Worm (Caenorhabditis elegans): Measurements from ENCODE around the gene R05D8.9.

DNA sequence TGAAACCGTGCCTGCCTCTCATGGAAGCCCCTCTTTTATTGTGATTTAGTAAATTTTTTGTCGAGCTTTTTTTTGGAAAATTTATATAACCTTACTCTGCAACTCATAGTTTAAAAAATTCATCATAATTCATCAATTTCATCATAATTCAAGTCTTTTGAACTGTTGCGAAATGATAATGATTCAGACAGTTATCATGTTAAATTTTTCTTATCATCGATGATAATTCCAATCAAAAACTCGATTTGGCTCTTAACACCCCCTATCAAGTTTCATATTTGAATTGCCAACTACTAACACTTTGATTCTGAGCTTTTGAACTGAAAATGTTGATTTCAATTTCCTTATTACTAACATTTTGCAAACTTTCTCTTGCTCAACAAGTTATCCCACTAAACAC, 42.8 kb upstream of the R05D8.9 start, which contains the start of gene F54E2.1:
- TF ChIP-seq unc-39 (tag; optimal IDR thresholded peaks at IDR 0.05) (no peak), aly-2 (tag; optimal IDR thresholded peaks at IDR 0.05) (no peak)
